Worm (Caenorhabditis elegans) whole organism, L1 larva: ENCODE results near the gene ttm-2.
A peak's percentile ranks its signal among the peaks of the same experiment; 100 is the strongest.

Experiments used
- C04F5.9 ChIP-seq: sonication (generic microtip); optimal IDR thresholded peaks from 2 replicates; lab custom pipeline; 2016; ENCODE audit warnings: missing genetic modification characterization, missing compliant biosample characterization
- C34B4.2 ChIP-seq: sonication (generic microtip); optimal IDR thresholded peaks from 2 replicates; lab custom pipeline; 2017; ENCODE audit warnings: mild to moderate bottlenecking, missing genetic modification characterization, missing compliant biosample characterization
- alr-1 ChIP-seq: fragments of 200-800 bp; sonication (Bioruptor generic); optimal IDR thresholded peaks from 2 replicates; lab custom pipeline; 2018; ENCODE audit warnings: borderline replicate concordance, mild to moderate bottlenecking, missing genetic modification characterization, missing compliant biosample characterization
- aly-2 ChIP-seq: fragments of 150-350 bp; optimal IDR thresholded peaks from 2 replicates; lab custom pipeline; 2014; ENCODE audit warnings: missing biosample characterization, missing genetic modification characterization
- blmp-1 ChIP-seq: fragments of 150-350 bp; optimal IDR thresholded peaks from 2 replicates; lab custom pipeline; 2014; ENCODE audit warnings: missing biosample characterization, missing genetic modification characterization
- ceh-8 ChIP-seq: fragments of 200-800 bp; sonication (Bioruptor generic); optimal IDR thresholded peaks from 2 replicates; lab custom pipeline; 2018; ENCODE audit warnings: mild to moderate bottlenecking, missing genetic modification characterization, moderate library complexity, missing compliant biosample characterization
- ceh-82 ChIP-seq, 3 experiments: fragments of 150-350 bp in 1 of 3; sonication (generic microtip) in 2 of 3; optimal IDR thresholded peaks; 2 replicates each; lab custom pipeline; 2014 to 2017; ENCODE audit warnings: missing biosample characterization in 3 of 3, missing genetic modification characterization in 3 of 3
- dpl-1 ChIP-seq, 3 experiments: fragments of 150-350 bp in 2 of 3; sonication (generic microtip) in 1 of 3; optimal IDR thresholded peaks; 2 replicates each; lab custom pipeline; 2014 to 2017; ENCODE audit warnings: missing biosample characterization in 3 of 3, missing genetic modification characterization in 3 of 3, missing genetic modification reagents in 3 of 3
- dsc-1 ChIP-seq: sonication (generic microtip); optimal IDR thresholded peaks from 2 replicates; lab custom pipeline; 2016; ENCODE audit warnings: mild to moderate bottlenecking, missing genetic modification characterization, missing compliant biosample characterization
- egl-13 ChIP-seq: sonication (generic microtip); optimal IDR thresholded peaks from 2 replicates; lab custom pipeline; 2016; ENCODE audit warnings: missing genotype, missing genetic modification reagents, missing genetic modification characterization, missing compliant biosample characterization
- egl-27 ChIP-seq, 2 experiments: fragments of 150-350 bp in 1 of 2; sonication (generic microtip); optimal IDR thresholded peaks; 3 replicates each; lab custom pipeline; 2017 to 2018; ENCODE audit warnings: missing biosample characterization in 2 of 2, missing genetic modification characterization in 2 of 2, missing genetic modification reagents in 2 of 2
- elt-2 ChIP-seq: sonication (generic microtip); optimal IDR thresholded peaks from 2 replicates; lab custom pipeline; 2016; ENCODE audit warnings: missing genetic modification characterization, mild to moderate bottlenecking, inconsistent platforms, missing compliant biosample characterization, missing genetic modification reagents
- elt-3 ChIP-seq, 6 experiments: fragments of 150-350 bp in 1 of 6; sonication (generic microtip); optimal IDR thresholded peaks; 2 replicates each; lab custom pipeline; 2017 to 2018; ENCODE audit warnings: missing biosample characterization in 6 of 6, missing genetic modification characterization in 6 of 6, inconsistent platforms in 1 of 6
- fkh-10 ChIP-seq: sonication (generic microtip); optimal IDR thresholded peaks from 2 replicates; lab custom pipeline; 2017; ENCODE audit warnings: missing biosample characterization, missing genetic modification reagents, missing genetic modification characterization
- fos-1 ChIP-seq: fragments of 150-350 bp; optimal IDR thresholded peaks from 2 replicates; lab custom pipeline; 2014; ENCODE audit warnings: missing biosample characterization, missing genetic modification characterization
- grh-1 ChIP-seq: fragments of 200-800 bp; sonication (Bioruptor generic); IDR thresholded peaks from 2 replicates; pipeline ENCODE4 v1.3.6; 2022; ENCODE audit warnings: missing genetic modification reagents, missing genetic modification characterization, missing compliant biosample characterization
- irx-1 ChIP-seq: sonication (generic microtip); optimal IDR thresholded peaks from 2 replicates; lab custom pipeline; 2016; ENCODE audit warnings: missing genetic modification characterization, missing compliant biosample characterization
- lin-14 ChIP-seq: fragments of 200-800 bp; sonication (Bioruptor generic); optimal IDR thresholded peaks from 2 replicates; lab custom pipeline; 2018; ENCODE audit warnings: mild to moderate bottlenecking, missing genetic modification characterization, moderate library complexity, missing compliant biosample characterization
- lin-35 ChIP-seq, 2 experiments: fragments of 150-350 bp; optimal IDR thresholded peaks; 2 replicates each; lab custom pipeline; 2014; ENCODE audit warnings: missing biosample characterization in 2 of 2, missing genetic modification characterization in 2 of 2, missing genetic modification reagents in 2 of 2
- lin-39 ChIP-seq: fragments of 150-350 bp; optimal IDR thresholded peaks from 2 replicates; lab custom pipeline; 2014; ENCODE audit warnings: missing biosample characterization, missing genetic modification reagents, missing genetic modification characterization
- lir-3 ChIP-seq: sonication (generic microtip); optimal IDR thresholded peaks from 2 replicates; lab custom pipeline; 2016; ENCODE audit warnings: mild to moderate bottlenecking, missing genetic modification characterization, moderate library complexity, missing compliant biosample characterization; ENCODE audit not compliant: poor library complexity
- lsy-2 ChIP-seq, 2 experiments: fragments of 150-350 bp; optimal IDR thresholded peaks; 2 replicates each; lab custom pipeline; 2014; ENCODE audit warnings: missing biosample characterization in 2 of 2, missing genetic modification characterization in 2 of 2
- mef-2 ChIP-seq: fragments of 150-350 bp; optimal IDR thresholded peaks from 2 replicates; lab custom pipeline; 2014; ENCODE audit warnings: missing biosample characterization, missing genetic modification characterization
- nhr-19 ChIP-seq: fragments of 200-800 bp; sonication (Bioruptor generic); conservative IDR thresholded peaks from 2 replicates; pipeline ENCODE4 v1.3.6; 2022; ENCODE audit warnings: missing genetic modification characterization, missing compliant biosample characterization
- nhr-20 ChIP-seq: sonication (generic microtip); optimal IDR thresholded peaks from 2 replicates; lab custom pipeline; 2016; ENCODE audit warnings: mild to moderate bottlenecking, missing genetic modification characterization, missing compliant biosample characterization
- nhr-71 ChIP-seq: sonication (generic microtip); optimal IDR thresholded peaks from 2 replicates; lab custom pipeline; 2016; ENCODE audit warnings: mild to moderate bottlenecking, missing genetic modification characterization, moderate library complexity, missing compliant biosample characterization
- nhr-77 ChIP-seq: fragments of 150-350 bp; optimal IDR thresholded peaks from 2 replicates; lab custom pipeline; 2014; ENCODE audit warnings: missing biosample characterization, missing genetic modification characterization
- nhr-84 ChIP-seq: sonication (generic microtip); optimal IDR thresholded peaks from 2 replicates; lab custom pipeline; 2017; ENCODE audit warnings: missing biosample characterization, missing genetic modification characterization
- nhr-85 ChIP-seq: sonication (generic microtip); peaks from one replicate; lab custom pipeline; 2016; ENCODE audit warnings: missing genetic modification characterization, inconsistent platforms, missing compliant biosample characterization
- pax-3 ChIP-seq: fragments of 200-800 bp; sonication (Bioruptor generic); optimal IDR thresholded peaks from 2 replicates; lab custom pipeline; 2018; ENCODE audit warnings: mild to moderate bottlenecking, missing genetic modification characterization, moderate library complexity, missing compliant biosample characterization
- snu-23 ChIP-seq: sonication (generic microtip); optimal IDR thresholded peaks from 2 replicates; lab custom pipeline; 2016; ENCODE audit warnings: missing genetic modification characterization, missing compliant biosample characterization
- sptf-1 ChIP-seq: fragments of 150-350 bp; optimal IDR thresholded peaks from 2 replicates; lab custom pipeline; 2014; ENCODE audit warnings: missing biosample characterization, missing genetic modification characterization
- sup-37 ChIP-seq: fragments of 200-800 bp; sonication (Bioruptor generic); optimal IDR thresholded peaks from 2 replicates; lab custom pipeline; 2018; ENCODE audit warnings: mild to moderate bottlenecking, missing genetic modification characterization, missing compliant biosample characterization
- swsn-7 ChIP-seq: sonication (generic microtip); optimal IDR thresholded peaks from 2 replicates; lab custom pipeline; 2016; ENCODE audit warnings: missing genetic modification characterization, missing compliant biosample characterization
- tbx-2 ChIP-seq: sonication (generic microtip); optimal IDR thresholded peaks from 2 replicates; lab custom pipeline; 2016; ENCODE audit warnings: missing genetic modification characterization, missing compliant biosample characterization
- unc-98 ChIP-seq: fragments of 200-800 bp; sonication (Bioruptor generic); IDR thresholded peaks from 2 replicates; pipeline ENCODE4 v1.3.6; 2022; ENCODE audit warnings: missing genetic modification characterization, missing compliant biosample characterization
- zag-1 ChIP-seq: fragments of 150-350 bp; optimal IDR thresholded peaks from 2 replicates; lab custom pipeline; 2014; ENCODE audit warnings: missing biosample characterization, missing genetic modification characterization
- ztf-11 ChIP-seq, 2 experiments: sonication (generic microtip); optimal IDR thresholded peaks; 2 replicates each; lab custom pipeline; 2016 to 2017; ENCODE audit warnings: missing genetic modification characterization in 2 of 2, missing biosample characterization in 1 of 2, missing compliant biosample characterization in 1 of 2
- ztf-4 ChIP-seq: fragments of 150-350 bp; optimal IDR thresholded peaks from 2 replicates; lab custom pipeline; 2014; ENCODE audit warnings: missing biosample characterization, missing genetic modification characterization

Gene ttm-2

DNA sequence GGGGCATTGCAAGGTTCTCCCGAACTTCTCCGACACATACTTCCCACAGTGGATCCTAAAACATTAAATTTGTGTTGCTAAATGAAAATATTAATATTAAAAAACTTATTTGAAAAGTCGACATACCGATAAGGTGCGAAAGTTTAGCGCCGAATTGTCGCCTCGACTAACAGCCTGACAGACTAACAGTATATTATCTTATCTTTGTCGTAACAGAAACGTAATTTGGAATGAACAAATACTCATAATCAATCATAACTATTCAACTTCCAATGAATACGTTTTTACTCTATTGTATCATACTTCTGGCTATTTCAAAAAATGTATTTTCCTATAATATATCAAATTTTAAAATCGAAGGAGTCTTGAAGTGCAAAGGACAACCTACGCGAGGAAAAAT is 10.7 kb upstream of the ttm-2 start, which contains the start of gene F26G1.11:
Gene F26G1.11 (plus strand): TSS at position 205 of the 400 bp plus-strand sequence.
- TF ChIP-seq lin-14 (GFP tag; lab: Kevin White, UChicago), result peak; percentile 7
- TF ChIP-seq elt-2 (tag; lab: Kevin White, UChicago), result peak; percentile 94
- no peak for TF ChIP-seq swsn-7 (tag; lab: Kevin White, UChicago)
- TF ChIP-seq nhr-77 (tag; lab: Kevin White, UChicago), result no peak
- peak; percentile 31 for TF ChIP-seq blmp-1 (tag; lab: Kevin White, UChicago)
- peak in 1 of 6 experiments; percentile 34 for TF ChIP-seq elt-3 (tag; optimal IDR thresholded peaks at IDR 0.05; lab: Kevin White, UChicago)
- TF ChIP-seq nhr-71 (tag; lab: Kevin White, UChicago), result no peak

- no peak for TF ChIP-seq elt-3 (tag; optimal IDR thresholded peaks at IDR 0.05; lab: Kevin White, UChicago)
- no peak for TF ChIP-seq lsy-2 (tag; optimal IDR thresholded peaks at IDR 0.05; lab: Kevin White, UChicago)
- TF ChIP-seq fos-1, result no peak
These were observed 9.6 kb upstream of the ttm-2 start for ce11 chrII:4775802-4776201.

- TF ChIP-seq C34B4.2 (tag; lab: Kevin White, UChicago) (no peak), lsy-2 (tag; optimal IDR thresholded peaks at IDR 0.05; lab: Kevin White, UChicago) (no peak), unc-98 (GFP tag; lab: Robert Waterston, UW) (no peak), dpl-1 (GFP tag; optimal IDR thresholded peaks at IDR 0.05; lab: Kevin White, UChicago) (no peak), nhr-19 (GFP tag; lab: Robert Waterston, UW) (no peak), fkh-10 (GFP tag; lab: Kevin White, UChicago) (no peak)
These were observed 7.8 kb upstream of the ttm-2 start, which contains the start of the genes F26G1.9 and F26G1.10 for ce11 chrII:4773891-4774432. TSS of gene F26G1.9 (minus strand) at chrII:4773991. TSS of gene F26G1.10 (plus strand) at chrII:4774382.

DNA sequence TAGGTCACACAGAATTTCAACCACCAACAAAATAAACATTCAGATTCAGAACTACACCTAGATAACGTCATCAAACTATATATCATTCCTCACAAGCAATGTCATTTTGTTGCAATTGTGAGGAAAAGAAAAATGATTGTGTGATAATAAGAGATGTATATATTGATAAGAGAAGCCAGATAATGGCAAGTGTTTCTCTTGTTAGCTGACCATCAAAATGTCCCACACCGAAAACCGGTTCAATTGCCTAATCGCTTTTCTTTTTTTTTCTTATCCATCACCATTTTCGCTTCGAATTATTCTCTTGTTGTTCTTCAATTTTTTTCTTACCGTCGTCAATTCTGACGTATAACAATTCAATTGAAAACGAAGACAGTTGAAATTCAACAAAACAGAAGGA is 6.3 kb upstream of the ttm-2 start:
- TF ChIP-seq blmp-1 (tag; lab: Kevin White, UChicago), result peak; percentile 86
- peak in 4 of 6 experiments; percentile 32 to 92 (median 80) for TF ChIP-seq elt-3 (tag; optimal IDR thresholded peaks at IDR 0.05; lab: Kevin White, UChicago)
- no peak for TF ChIP-seq nhr-84 (tag; lab: Kevin White, UChicago)
- TF ChIP-seq mef-2 (tag; lab: Kevin White, UChicago), result no peak
- TF ChIP-seq aly-2, result no peak
- peak; percentile 17 for TF ChIP-seq nhr-20 (tag; lab: Kevin White, UChicago)
- TF ChIP-seq sup-37 (GFP tag; lab: Kevin White, UChicago), result no peak
- peak; percentile 88 for TF ChIP-seq nhr-85
- TF ChIP-seq grh-1 (GFP tag; lab: Robert Waterston, UW), result peak; percentile 53
- peak; percentile 62 for TF ChIP-seq lin-14 (GFP tag; lab: Kevin White, UChicago)
- TF ChIP-seq ztf-4 (tag; lab: Kevin White, UChicago), result no peak

DNA sequence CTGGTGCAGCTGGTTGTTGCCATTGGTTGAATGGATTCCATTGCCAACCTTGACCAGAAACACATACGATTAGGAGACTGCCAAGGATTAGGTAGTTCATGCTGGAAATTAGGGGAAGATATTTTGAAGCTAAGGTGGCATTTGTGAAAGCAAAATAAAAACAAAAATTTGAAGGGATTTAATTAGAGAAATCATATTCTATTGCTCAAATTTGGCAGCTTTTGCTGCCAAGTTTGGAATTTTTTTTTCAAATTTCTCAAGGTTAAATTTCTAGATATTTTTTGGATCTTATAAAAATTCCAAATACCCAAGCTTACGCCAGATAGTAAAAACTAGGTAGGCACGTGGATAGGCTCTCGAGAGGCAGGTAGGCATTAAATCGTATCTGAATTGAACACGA is 5.1 kb upstream of the ttm-2 start, which contains the start of gene F26G1.5:
Gene F26G1.5 (minus strand): TSS at position 101 of the 400 bp plus-strand sequence.
- no peak for TF ChIP-seq ztf-11 (tag; optimal IDR thresholded peaks at IDR 0.05; lab: Kevin White, UChicago)
- no peak for TF ChIP-seq dsc-1
- TF ChIP-seq nhr-20 (tag; lab: Kevin White, UChicago), result no peak
- TF ChIP-seq ceh-8 (GFP tag; lab: Kevin White, UChicago), result no peak
- TF ChIP-seq alr-1, result no peak
- TF ChIP-seq ceh-82 (tag; optimal IDR thresholded peaks at IDR 0.05; lab: Kevin White, UChicago), result no peak
- no peak for TF ChIP-seq lir-3 (tag; lab: Kevin White, UChicago)
- TF ChIP-seq snu-23, result no peak
- TF ChIP-seq tbx-2 (tag; lab: Kevin White, UChicago), result no peak
- TF ChIP-seq lin-35 (GFP tag; optimal IDR thresholded peaks at IDR 0.05; lab: Kevin White, UChicago), result no peak
- TF ChIP-seq C34B4.2 (tag; lab: Kevin White, UChicago), result no peak
- TF ChIP-seq egl-13, result no peak
- TF ChIP-seq lin-39, result no peak
- no peak for TF ChIP-seq pax-3 (tag; lab: Kevin White, UChicago)
- no peak for TF ChIP-seq irx-1
- no peak for TF ChIP-seq egl-27 (tag; optimal IDR thresholded peaks at IDR 0.05; lab: Kevin White, UChicago)
- no peak for TF ChIP-seq zag-1
- TF ChIP-seq C04F5.9 (tag; lab: Kevin White, UChicago), result no peak
- TF ChIP-seq sptf-1 (tag; lab: Kevin White, UChicago), result no peak
- TF ChIP-seq mef-2 (tag; lab: Kevin White, UChicago), result no peak
